Worm (Caenorhabditis elegans) whole organism, L1 larva: ENCODE data around the gene oatr-1.

Experiments
- C04F5.9 ChIP-seq: sonication (generic microtip); optimal IDR thresholded peaks from 2 replicates; lab custom pipeline; 2016; ENCODE audit warnings: missing genetic modification characterization, missing compliant biosample characterization
- C16A3.4 ChIP-seq: fragments of 150-350 bp; optimal IDR thresholded peaks from 2 replicates; lab custom pipeline; 2014; ENCODE audit warnings: missing biosample characterization, missing genetic modification characterization
- C34B4.2 ChIP-seq: sonication (generic microtip); optimal IDR thresholded peaks from 2 replicates; lab custom pipeline; 2017; ENCODE audit warnings: mild to moderate bottlenecking, missing genetic modification characterization, missing compliant biosample characterization
- F16B12.6 ChIP-seq: fragments of 150-350 bp; optimal IDR thresholded peaks from 2 replicates; lab custom pipeline; 2014; ENCODE audit warnings: missing biosample characterization, missing genetic modification characterization
- Y116A8C.19 ChIP-seq: sonication (generic microtip); optimal IDR thresholded peaks from 2 replicates; lab custom pipeline; 2016; ENCODE audit warnings: missing compliant biosample characterization, missing genetic modification characterization, borderline replicate concordance
- aly-2 ChIP-seq: fragments of 150-350 bp; optimal IDR thresholded peaks from 2 replicates; lab custom pipeline; 2014; ENCODE audit warnings: missing biosample characterization, missing genetic modification characterization
- ama-1 ChIP-seq: fragments of 150-350 bp; optimal IDR thresholded peaks from 2 replicates; lab custom pipeline; 2014
- blmp-1 ChIP-seq: fragments of 150-350 bp; optimal IDR thresholded peaks from 2 replicates; lab custom pipeline; 2014; ENCODE audit warnings: missing biosample characterization, missing genetic modification characterization
- ceh-8 ChIP-seq: fragments of 200-800 bp; sonication (Bioruptor generic); optimal IDR thresholded peaks from 2 replicates; lab custom pipeline; 2018; ENCODE audit warnings: mild to moderate bottlenecking, missing genetic modification characterization, moderate library complexity, missing compliant biosample characterization
- ceh-82 ChIP-seq, 3 experiments: fragments of 150-350 bp in 1 of 3; sonication (generic microtip) in 2 of 3; optimal IDR thresholded peaks; 2 replicates each; lab custom pipeline; 2014 to 2017; ENCODE audit warnings: missing biosample characterization in 3 of 3, missing genetic modification characterization in 3 of 3
- ceh-90 ChIP-seq: sonication (generic microtip); optimal IDR thresholded peaks from 2 replicates; lab custom pipeline; 2016; ENCODE audit warnings: missing genetic modification characterization, missing compliant biosample characterization
- dpl-1 ChIP-seq, 3 experiments: fragments of 150-350 bp in 2 of 3; sonication (generic microtip) in 1 of 3; optimal IDR thresholded peaks; 2 replicates each; lab custom pipeline; 2014 to 2017; ENCODE audit warnings: missing biosample characterization in 3 of 3, missing genetic modification characterization in 3 of 3, missing genetic modification reagents in 3 of 3
- dsc-1 ChIP-seq: sonication (generic microtip); optimal IDR thresholded peaks from 2 replicates; lab custom pipeline; 2016; ENCODE audit warnings: mild to moderate bottlenecking, missing genetic modification characterization, missing compliant biosample characterization
- efl-3 ChIP-seq: fragments of 200-800 bp; sonication (Bioruptor generic); optimal IDR thresholded peaks from 2 replicates; lab custom pipeline; 2018; ENCODE audit warnings: mild to moderate bottlenecking, missing genetic modification characterization, missing compliant biosample characterization
- egl-27 ChIP-seq, 2 experiments: fragments of 150-350 bp in 1 of 2; sonication (generic microtip); optimal IDR thresholded peaks; 3 replicates each; lab custom pipeline; 2017 to 2018; ENCODE audit warnings: missing biosample characterization in 2 of 2, missing genetic modification characterization in 2 of 2, missing genetic modification reagents in 2 of 2
- elt-3 ChIP-seq, 6 experiments: fragments of 150-350 bp in 1 of 6; sonication (generic microtip); optimal IDR thresholded peaks; 2 replicates each; lab custom pipeline; 2017 to 2018; ENCODE audit warnings: missing biosample characterization in 6 of 6, missing genetic modification characterization in 6 of 6, inconsistent platforms in 1 of 6
- fkh-4 ChIP-seq: sonication (generic microtip); optimal IDR thresholded peaks from 2 replicates; lab custom pipeline; 2016; ENCODE audit warnings: missing compliant biosample characterization, missing genetic modification characterization, borderline replicate concordance
- fos-1 ChIP-seq: fragments of 150-350 bp; optimal IDR thresholded peaks from 2 replicates; lab custom pipeline; 2014; ENCODE audit warnings: missing biosample characterization, missing genetic modification characterization
- hlh-17 ChIP-seq: fragments of 200-800 bp; sonication (Bioruptor generic); optimal IDR thresholded peaks from 2 replicates; lab custom pipeline; 2018; ENCODE audit warnings: missing genetic modification characterization, mild to moderate bottlenecking, missing compliant biosample characterization, moderate library complexity, borderline replicate concordance
- hlh-4 ChIP-seq: sonication (generic microtip); optimal IDR thresholded peaks from 2 replicates; lab custom pipeline; 2016; ENCODE audit warnings: mild to moderate bottlenecking, missing genetic modification characterization, missing compliant biosample characterization
- hpl-2 ChIP-seq: fragments of 150-350 bp; optimal IDR thresholded peaks from 2 replicates; lab custom pipeline; 2014; ENCODE audit warnings: missing biosample characterization, missing genetic modification reagents, missing genetic modification characterization
- isw-1 ChIP-seq: fragments of 200-800 bp; sonication (Bioruptor generic); IDR thresholded peaks from 2 replicates; pipeline ENCODE4 v1.3.6; 2022; ENCODE audit warnings: missing genetic modification characterization, missing compliant biosample characterization
- jun-1 ChIP-seq: fragments of 150-350 bp; optimal IDR thresholded peaks from 2 replicates; lab custom pipeline; 2014; ENCODE audit warnings: missing biosample characterization, missing genetic modification reagents, missing genetic modification characterization
- lin-13 ChIP-seq: fragments of 150-350 bp; optimal IDR thresholded peaks from 2 replicates; lab custom pipeline; 2014; ENCODE audit warnings: missing biosample characterization, missing genetic modification reagents, missing genetic modification characterization
- lin-14 ChIP-seq: fragments of 200-800 bp; sonication (Bioruptor generic); optimal IDR thresholded peaks from 2 replicates; lab custom pipeline; 2018; ENCODE audit warnings: mild to moderate bottlenecking, missing genetic modification characterization, moderate library complexity, missing compliant biosample characterization
- lin-39 ChIP-seq: fragments of 150-350 bp; optimal IDR thresholded peaks from 2 replicates; lab custom pipeline; 2014; ENCODE audit warnings: missing biosample characterization, missing genetic modification reagents, missing genetic modification characterization
- lir-3 ChIP-seq: sonication (generic microtip); optimal IDR thresholded peaks from 2 replicates; lab custom pipeline; 2016; ENCODE audit warnings: mild to moderate bottlenecking, missing genetic modification characterization, moderate library complexity, missing compliant biosample characterization; ENCODE audit not compliant: poor library complexity
- lsy-2 ChIP-seq, 2 experiments: fragments of 150-350 bp; optimal IDR thresholded peaks; 2 replicates each; lab custom pipeline; 2014; ENCODE audit warnings: missing biosample characterization in 2 of 2, missing genetic modification characterization in 2 of 2
- mdl-1 ChIP-seq, 2 experiments: fragments of 150-350 bp; optimal IDR thresholded peaks; 2 replicates each; lab custom pipeline; 2014 to 2017; ENCODE audit warnings: missing biosample characterization in 2 of 2, missing genetic modification characterization in 2 of 2, inconsistent platforms in 1 of 2
- mef-2 ChIP-seq: fragments of 150-350 bp; optimal IDR thresholded peaks from 2 replicates; lab custom pipeline; 2014; ENCODE audit warnings: missing biosample characterization, missing genetic modification characterization
- mep-1 ChIP-seq: fragments of 150-350 bp; optimal IDR thresholded peaks from 2 replicates; lab custom pipeline; 2014; ENCODE audit warnings: missing biosample characterization, missing genetic modification characterization
- nhr-12 ChIP-seq: sonication (generic microtip); optimal IDR thresholded peaks from 2 replicates; lab custom pipeline; 2017; ENCODE audit warnings: missing biosample characterization, missing genetic modification characterization
- nhr-19 ChIP-seq: fragments of 200-800 bp; sonication (Bioruptor generic); conservative IDR thresholded peaks from 2 replicates; pipeline ENCODE4 v1.3.6; 2022; ENCODE audit warnings: missing genetic modification characterization, missing compliant biosample characterization
- nhr-20 ChIP-seq: sonication (generic microtip); optimal IDR thresholded peaks from 2 replicates; lab custom pipeline; 2016; ENCODE audit warnings: mild to moderate bottlenecking, missing genetic modification characterization, missing compliant biosample characterization
- nhr-237 ChIP-seq: fragments of 150-350 bp; optimal IDR thresholded peaks from 2 replicates; lab custom pipeline; 2014; ENCODE audit warnings: missing biosample characterization, missing genetic modification characterization
- nhr-28 ChIP-seq: fragments of 150-350 bp; optimal IDR thresholded peaks from 2 replicates; lab custom pipeline; 2014; ENCODE audit warnings: missing biosample characterization, missing genetic modification characterization
- nhr-71 ChIP-seq: sonication (generic microtip); optimal IDR thresholded peaks from 2 replicates; lab custom pipeline; 2016; ENCODE audit warnings: mild to moderate bottlenecking, missing genetic modification characterization, moderate library complexity, missing compliant biosample characterization
- nhr-76 ChIP-seq: sonication (generic microtip); optimal IDR thresholded peaks from 2 replicates; lab custom pipeline; 2017; ENCODE audit warnings: missing biosample characterization, missing genetic modification characterization
- nhr-84 ChIP-seq: sonication (generic microtip); optimal IDR thresholded peaks from 2 replicates; lab custom pipeline; 2017; ENCODE audit warnings: missing biosample characterization, missing genetic modification characterization
- nhr-85 ChIP-seq: sonication (generic microtip); peaks from one replicate; lab custom pipeline; 2016; ENCODE audit warnings: missing genetic modification characterization, inconsistent platforms, missing compliant biosample characterization
- nhr-90 ChIP-seq: sonication (generic microtip); optimal IDR thresholded peaks from 2 replicates; lab custom pipeline; 2016; ENCODE audit warnings: mild to moderate bottlenecking, missing genetic modification characterization, missing compliant biosample characterization; ENCODE audit not compliant: poor library complexity
- pag-3 ChIP-seq: sonication (generic microtip); optimal IDR thresholded peaks from 2 replicates; lab custom pipeline; 2017; ENCODE audit warnings: missing genetic modification characterization, mild to moderate bottlenecking, missing compliant biosample characterization, antibody characterized with exemption, borderline replicate concordance; ENCODE audit not compliant: insufficient read depth
- rnt-1 ChIP-seq: sonication (generic microtip); optimal IDR thresholded peaks from 2 replicates; lab custom pipeline; 2016; ENCODE audit warnings: mild to moderate bottlenecking, missing genetic modification characterization, moderate library complexity, missing compliant biosample characterization
- skn-1 ChIP-seq: fragments of 150-350 bp; optimal IDR thresholded peaks from 2 replicates; lab custom pipeline; 2014; ENCODE audit warnings: missing biosample characterization, missing genetic modification characterization
- snu-23 ChIP-seq: sonication (generic microtip); optimal IDR thresholded peaks from 2 replicates; lab custom pipeline; 2016; ENCODE audit warnings: missing genetic modification characterization, missing compliant biosample characterization
- swsn-7 ChIP-seq: sonication (generic microtip); optimal IDR thresholded peaks from 2 replicates; lab custom pipeline; 2016; ENCODE audit warnings: missing genetic modification characterization, missing compliant biosample characterization
- tbx-2 ChIP-seq: sonication (generic microtip); optimal IDR thresholded peaks from 2 replicates; lab custom pipeline; 2016; ENCODE audit warnings: missing genetic modification characterization, missing compliant biosample characterization
- tlp-1 ChIP-seq: fragments of 150-350 bp; optimal IDR thresholded peaks from 2 replicates; lab custom pipeline; 2014; ENCODE audit warnings: missing biosample characterization, missing genetic modification characterization
- vab-15 ChIP-seq: sonication (generic microtip); optimal IDR thresholded peaks from 2 replicates; lab custom pipeline; 2017; ENCODE audit warnings: missing genotype, mild to moderate bottlenecking, missing genetic modification characterization, missing compliant biosample characterization
- ztf-4 ChIP-seq: fragments of 150-350 bp; optimal IDR thresholded peaks from 2 replicates; lab custom pipeline; 2014; ENCODE audit warnings: missing biosample characterization, missing genetic modification characterization

Gene oatr-1

ce11 chrIII:6406829-6407228 lies 10.8 kb upstream of the oatr-1 start, which contains the start of gene let-756:
let-756 (plus strand) TSS chrIII:6407129.
- TF ChIP-seq isw-1 (GFP tag; lab: Robert Waterston, UW): no peak
- TF ChIP-seq Y116A8C.19: no peak
- no peak for TF ChIP-seq hlh-4
- TF ChIP-seq swsn-7 (tag; lab: Kevin White, UChicago): no peak
- TF ChIP-seq nhr-84 (tag; lab: Kevin White, UChicago): no peak
- no peak for TF ChIP-seq vab-15
- no peak for TF ChIP-seq lin-39 (tag; lab: Kevin White, UChicago)
- TF ChIP-seq nhr-85: no peak
- TF ChIP-seq hlh-17 (GFP tag; lab: Kevin White, UChicago): no peak
- TF ChIP-seq, all 84 proteins: peak for 0

DNA sequence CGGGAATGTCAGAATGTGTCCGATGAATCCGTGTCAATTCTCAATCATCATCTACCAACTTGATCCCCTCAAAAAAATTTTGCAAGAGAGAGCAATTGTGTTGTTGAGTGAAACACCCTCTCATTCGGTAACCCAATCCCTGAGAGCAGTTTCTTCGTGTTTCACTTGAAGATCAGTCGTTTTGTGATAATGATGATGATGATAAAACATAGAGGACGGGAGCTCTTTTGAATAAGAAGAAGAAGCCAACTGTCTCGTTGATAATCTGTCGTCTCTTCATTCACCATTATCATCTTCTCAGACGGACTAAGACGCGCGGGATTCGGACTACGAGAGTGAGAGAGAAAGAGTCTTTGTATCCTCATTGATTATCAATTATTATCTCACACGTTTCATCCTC lies 9.1 kb upstream of the oatr-1 start:
- TF ChIP-seq nhr-19 (GFP tag; lab: Robert Waterston, UW) (peak; percentile 39), ceh-82 (tag; optimal IDR thresholded peaks at IDR 0.05; lab: Kevin White, UChicago) (no peak), mep-1 (peak; percentile 10), nhr-76 (no peak), C34B4.2 (no peak), ztf-4 (tag; lab: Kevin White, UChicago) (peak; percentile 36), rnt-1 (tag; lab: Kevin White, UChicago) (peak; percentile 65), skn-1 (tag; lab: Kevin White, UChicago) (peak; percentile 29), ceh-8 (GFP tag; lab: Kevin White, UChicago) (no peak), pag-3 (tag; lab: Kevin White, UChicago) (no peak), tlp-1 (tag; lab: Kevin White, UChicago) (no peak), lin-14 (GFP tag; lab: Kevin White, UChicago) (peak; percentile 71), mef-2 (tag; lab: Kevin White, UChicago) (no peak), aly-2 (no peak), nhr-12 (no peak), hpl-2 (no peak), nhr-20 (tag; lab: Kevin White, UChicago) (peak; percentile 30), dpl-1 (GFP tag; optimal IDR thresholded peaks at IDR 0.05; lab: Kevin White, UChicago) (no peak), nhr-237 (tag; lab: Kevin White, UChicago) (no peak), nhr-90 (tag; lab: Kevin White, UChicago) (no peak), elt-3 (tag; optimal IDR thresholded peaks at IDR 0.05; lab: Kevin White, UChicago) (no peak), lsy-2 (tag; optimal IDR thresholded peaks at IDR 0.05; lab: Kevin White, UChicago) (peak; percentile 43 to 57), nhr-28 (no peak), C04F5.9 (tag; lab: Kevin White, UChicago) (no peak), efl-3 (GFP tag; lab: Kevin White, UChicago) (no peak), fkh-4 (no peak), blmp-1 (no peak), C16A3.4 (tag; lab: Kevin White, UChicago) (peak; percentile 4), lin-39 (tag; lab: Kevin White, UChicago) (no peak), nhr-71 (peak; percentile 80), lir-3 (peak; percentile 4), ceh-90 (no peak), lin-13 (GFP tag; lab: Kevin White, UChicago) (no peak), ama-1 (no peak), snu-23 (GFP tag; lab: Kevin White, UChicago) (peak; percentile 63), fos-1 (tag; lab: Kevin White, UChicago) (no peak), dsc-1 (tag; lab: Kevin White, UChicago) (no peak), jun-1 (no peak), egl-27 (tag; optimal IDR thresholded peaks at IDR 0.05; lab: Kevin White, UChicago) (no peak), F16B12.6 (tag; lab: Kevin White, UChicago) (no peak), mdl-1 (tag; optimal IDR thresholded peaks at IDR 0.05; lab: Kevin White, UChicago) (no peak), tbx-2 (tag; lab: Kevin White, UChicago) (no peak)
